Fruit fly (Drosophila melanogaster) whole organism, pupa: ENCODE results near the gene CG15550.

Experiments used
- CG10348 ChIP-seq: fragments of 200-800 bp; sonication (Bioruptor generic); IDR thresholded peaks from 2 replicates; pipeline ENCODE4 v1.3.6; 2022; ENCODE audit warnings: missing biosample characterization, missing genetic modification characterization
- CG14655 ChIP-seq: fragments of 200-800 bp; sonication (Bioruptor generic); optimal IDR thresholded peaks from 3 replicates; lab custom pipeline; 2017; ENCODE audit warnings: mild to moderate bottlenecking, missing biosample characterization, missing genetic modification reagents, missing genetic modification characterization
- CG17806 ChIP-seq: fragments of 200-800 bp; sonication (Bioruptor generic); optimal IDR thresholded peaks from 2 replicates; lab custom pipeline; 2018; ENCODE audit warnings: missing biosample characterization, mild to moderate bottlenecking, missing genetic modification characterization, moderate library complexity
- D1 ChIP-seq: fragments of 200-800 bp; sonication (Bioruptor generic); optimal IDR thresholded peaks from 2 replicates; lab custom pipeline; 2018; ENCODE audit warnings: missing biosample characterization, mild to moderate bottlenecking, missing genetic modification characterization, moderate library complexity
- EcR ChIP-seq: fragments of 200-800 bp; sonication (Bioruptor generic); optimal IDR thresholded peaks from 3 replicates; lab custom pipeline; 2019; ENCODE audit warnings: missing biosample characterization, missing genetic modification characterization, mild to moderate bottlenecking, moderate library complexity, missing genetic modification reagents
- Pif1A ChIP-seq: fragments of 200-800 bp; sonication (Bioruptor generic); optimal IDR thresholded peaks from 3 replicates; lab custom pipeline; 2016; ENCODE audit warnings: missing biosample characterization, missing genetic modification characterization
- Snoo ChIP-seq: fragments of 200-800 bp; sonication (Bioruptor generic); optimal IDR thresholded peaks from 3 replicates; lab custom pipeline; 2017; ENCODE audit warnings: missing biosample characterization, mild to moderate bottlenecking, missing genetic modification characterization, inconsistent platforms

- TF ChIP-seq D1 (tag; lab: Kevin White, UChicago): no peak
- TF ChIP-seq Snoo: no peak
- TF ChIP-seq CG14655: no peak
- no peak for TF ChIP-seq CG10348
- TF ChIP-seq CG17806 (tag; lab: Kevin White, UChicago): no peak
- no peak for TF ChIP-seq Pif1A (GFP tag; lab: Kevin White, UChicago)
- TF ChIP-seq EcR (GFP tag; lab: Kevin White, UChicago): no peak
These were observed 495 bp downstream of the CG15550 start, which contains the start of gene CG15549 for dm6 chr3R:30936407-30936806.
